Fruit fly (Drosophila melanogaster) whole organism, adult: Measurements from ENCODE around the gene Src64B.
A peak's percentile ranks its signal among the peaks of the same experiment; 100 is the strongest.

Experiments
- CG14711 ChIP-seq: fragments of 200-800 bp; sonication (Bioruptor generic); optimal IDR thresholded peaks from 2 replicates; lab custom pipeline; 2018; ENCODE audit warnings: missing biosample characterization, mild to moderate bottlenecking, missing genetic modification characterization, moderate library complexity
- CG33017 ChIP-seq: fragments of 200-800 bp; sonication (Bioruptor generic); optimal IDR thresholded peaks from 2 replicates; lab custom pipeline; 2018; ENCODE audit warnings: missing biosample characterization, mild to moderate bottlenecking, missing genetic modification characterization, moderate library complexity
- CG5204 ChIP-seq: fragments of 200-800 bp; sonication (Bioruptor generic); optimal IDR thresholded peaks from 2 replicates; lab custom pipeline; 2016; ENCODE audit warnings: missing biosample characterization, missing genetic modification characterization
- CG7045 ChIP-seq: fragments of 200-800 bp; sonication (Bioruptor generic); optimal IDR thresholded peaks from 2 replicates; lab custom pipeline; 2017; ENCODE audit warnings: missing biosample characterization, mild to moderate bottlenecking, missing genetic modification characterization
- Clk ChIP-seq: fragments of 200-800 bp; sonication (Bioruptor generic); optimal IDR thresholded peaks from 2 replicates; lab custom pipeline; 2017; ENCODE audit warnings: missing biosample characterization, missing genetic modification characterization
- Crg-1 ChIP-seq: fragments of 200-800 bp; sonication (Bioruptor generic); optimal IDR thresholded peaks from 2 replicates; lab custom pipeline; 2016; ENCODE audit warnings: missing biosample characterization, missing genetic modification characterization
- Mnt ChIP-seq: fragments of 200-800 bp; sonication (Bioruptor generic); optimal IDR thresholded peaks from 2 replicates; lab custom pipeline; 2016; ENCODE audit warnings: missing biosample characterization, mild to moderate bottlenecking, missing genetic modification characterization
- bab1 ChIP-seq: fragments of 200-800 bp; sonication (Bioruptor generic); optimal IDR thresholded peaks from 3 replicates; lab custom pipeline; 2019; ENCODE audit warnings: missing biosample characterization, mild to moderate bottlenecking, missing genetic modification characterization, moderate library complexity
- cic ChIP-seq: fragments of 200-800 bp; sonication (Bioruptor generic); optimal IDR thresholded peaks from 2 replicates; lab custom pipeline; 2017; ENCODE audit warnings: missing biosample characterization, mild to moderate bottlenecking, missing genetic modification characterization, moderate library complexity
- kay ChIP-seq: fragments of 200-800 bp; sonication (Bioruptor generic); peaks from one replicate; lab custom pipeline; 2016; ENCODE audit warnings: missing biosample characterization, missing genetic modification characterization, borderline replicate concordance
- ovo ChIP-seq: fragments of 200-800 bp; sonication (Bioruptor generic); optimal IDR thresholded peaks from 2 replicates; lab custom pipeline; 2016; ENCODE audit warnings: missing biosample characterization, missing genetic modification characterization
- pad ChIP-seq: fragments of 200-800 bp; sonication (Bioruptor generic); optimal IDR thresholded peaks from 3 replicates; lab custom pipeline; 2017; ENCODE audit warnings: missing biosample characterization, missing genetic modification characterization, mild to moderate bottlenecking, moderate library complexity, missing genetic modification reagents

DNA sequence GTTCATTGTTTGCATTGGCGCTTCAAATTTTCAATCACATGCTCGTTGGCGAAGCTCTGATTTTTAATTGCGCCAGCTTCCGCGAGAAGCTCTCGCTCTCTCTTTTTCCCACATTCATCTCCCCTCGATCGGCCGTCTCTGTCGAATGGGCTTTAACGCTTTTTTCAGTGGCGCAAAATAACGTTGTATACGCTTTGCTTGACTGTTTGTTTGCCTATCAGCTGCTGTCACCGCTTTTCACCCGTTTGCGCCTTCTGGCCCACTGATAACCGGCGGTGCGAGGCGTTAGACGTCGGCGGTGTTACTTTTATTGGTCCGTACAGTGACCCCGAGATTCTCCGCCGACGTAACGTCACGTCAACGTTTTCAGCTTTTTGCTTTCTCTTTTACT is 82.2 kb downstream of the Src64B start:
- no peak for TF ChIP-seq CG14711 (tag; lab: Kevin White, UChicago)
- no peak for TF ChIP-seq CG7045
- TF ChIP-seq ovo (GFP tag; lab: Kevin White, UChicago) = peak; percentile 15
- no peak for TF ChIP-seq kay (GFP tag; lab: Kevin White, UChicago)
- TF ChIP-seq Mnt (GFP tag; lab: Kevin White, UChicago) = peak; percentile 38
- peak; percentile 6 for TF ChIP-seq bab1 (GFP tag; lab: Kevin White, UChicago)
- TF ChIP-seq CG33017 (tag; lab: Kevin White, UChicago) = no peak
- no peak for TF ChIP-seq CG5204 (GFP tag; lab: Kevin White, UChicago)
- no peak for TF ChIP-seq Clk (GFP tag; lab: Kevin White, UChicago)
- no peak for TF ChIP-seq pad
- TF ChIP-seq cic (GFP tag; lab: Kevin White, UChicago) = peak; percentile 66
- no peak for TF ChIP-seq Crg-1
